Worm (Caenorhabditis elegans): Measurements from ENCODE around the gene fbxa-81.

Gene fbxa-81

DNA sequence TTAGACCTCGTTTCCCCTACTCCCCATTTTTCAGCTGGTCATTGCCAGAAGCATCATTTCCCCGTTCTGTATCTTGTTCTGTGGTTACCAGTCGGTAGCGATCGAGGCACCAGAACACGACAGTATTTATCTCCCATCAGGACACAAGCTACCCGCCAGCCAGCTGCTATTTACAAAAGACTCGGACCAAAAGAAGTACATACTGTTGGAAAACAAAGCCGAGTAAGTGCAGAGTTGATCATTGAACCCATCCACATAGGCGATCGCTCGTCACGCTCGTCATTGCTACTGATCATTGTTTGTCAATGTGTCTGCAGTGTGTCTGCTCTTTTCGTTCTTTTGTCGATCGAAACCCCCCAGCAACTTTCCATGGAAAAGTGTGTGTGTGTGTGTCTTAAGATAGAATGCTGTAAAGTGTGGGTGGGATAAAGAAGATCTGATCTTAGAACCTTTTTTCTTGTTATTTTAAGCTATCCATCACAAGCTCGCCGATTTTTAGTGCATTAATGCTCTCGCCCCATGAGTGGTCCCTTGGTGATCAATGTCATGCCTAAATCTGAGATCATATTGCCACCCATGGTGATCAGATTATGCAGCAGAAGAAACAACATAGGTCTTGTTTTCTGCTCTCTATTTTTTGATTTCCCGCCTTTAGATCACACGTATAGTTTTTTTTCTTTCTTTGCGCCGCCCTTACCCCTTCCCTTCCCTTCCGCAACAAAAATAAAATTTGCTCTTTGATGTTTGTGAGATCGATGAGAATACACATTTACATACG is 17.8 kb upstream of the fbxa-81 start:
- TF ChIP-seq nhr-77 (tag; optimal IDR thresholded peaks at IDR 0.05): no peak
- TF ChIP-seq pqm-1 (tag; optimal IDR thresholded peaks at IDR 0.05): no peak
- peak; percentile 84 for TF ChIP-seq pha-4 (tag; optimal IDR thresholded peaks at IDR 0.05)
- TF ChIP-seq fos-1 (tag; optimal IDR thresholded peaks at IDR 0.05): no peak
- TF ChIP-seq lin-39 (tag; optimal IDR thresholded peaks at IDR 0.05): peak; percentile 27

ce11 chrX:14559084-14559483 is 17.2 kb upstream of the fbxa-81 start:
- TF ChIP-seq fkh-2 (tag; optimal IDR thresholded peaks at IDR 0.05): no peak
- no peak for TF ChIP-seq nfya-1 (tag; optimal IDR thresholded peaks at IDR 0.05; ENCODE audit: insufficient read depth)
- TF ChIP-seq nhr-67 (tag; optimal IDR thresholded peaks at IDR 0.05): no peak
- no peak for TF ChIP-seq pha-4 (tag; optimal IDR thresholded peaks at IDR 0.05)
- TF ChIP-seq elt-2 (tag; optimal IDR thresholded peaks at IDR 0.05): no peak
- TF ChIP-seq elt-1 (tag; optimal IDR thresholded peaks at IDR 0.05): no peak
- TF ChIP-seq egl-5 (tag; optimal IDR thresholded peaks at IDR 0.05): no peak
- TF ChIP-seq egl-27 (tag; optimal IDR thresholded peaks at IDR 0.05): no peak
- no peak for TF ChIP-seq unc-39 (tag; optimal IDR thresholded peaks at IDR 0.05)
- TF ChIP-seq elt-3 (tag; optimal IDR thresholded peaks at IDR 0.05): no peak
- TF ChIP-seq nhr-43 (tag; optimal IDR thresholded peaks at IDR 0.05; ENCODE audit: poor library complexity, severe bottlenecking): no peak
- TF ChIP-seq lin-39 (tag; optimal IDR thresholded peaks at IDR 0.05): no peak
- TF ChIP-seq tbx-2 (tag; optimal IDR thresholded peaks at IDR 0.05): no peak

ce11 chrX:14557936-14558554 is 16.2 kb upstream of the fbxa-81 start, which contains the start of gene nhr-3:
Gene nhr-3 (plus strand): TSS chrX:14558504.
- TF ChIP-seq ceh-28 (tag; optimal IDR thresholded peaks at IDR 0.05) (peak; percentile 51), nhr-77 (tag; optimal IDR thresholded peaks at IDR 0.05) (no peak), nhr-23 (tag; optimal IDR thresholded peaks at IDR 0.05) (peak; percentile 48), nhr-67 (tag; optimal IDR thresholded peaks at IDR 0.05) (no peak), fkh-10 (GFP tag; optimal IDR thresholded peaks at IDR 0.05) (no peak), aly-2 (tag; optimal IDR thresholded peaks at IDR 0.05) (no peak), pha-4 (tag; optimal IDR thresholded peaks at IDR 0.05) (no peak), elt-1 (tag; optimal IDR thresholded peaks at IDR 0.05) (no peak), R02D3.7 (tag; optimal IDR thresholded peaks at IDR 0.05) (no peak), fkh-2 (tag; optimal IDR thresholded peaks at IDR 0.05) (no peak), snpc-4 (tag; optimal IDR thresholded peaks at IDR 0.05) (no peak), ama-1 (optimal IDR thresholded peaks at IDR 0.05) (no peak), ztf-11 (tag; optimal IDR thresholded peaks at IDR 0.05) (no peak), ceh-16 (tag; optimal IDR thresholded peaks at IDR 0.05) (no peak), egl-27 (tag; optimal IDR thresholded peaks at IDR 0.05) (no peak), nhr-25 (tag; optimal IDR thresholded peaks at IDR 0.05) (peak; percentile 58), elt-3 (tag; optimal IDR thresholded peaks at IDR 0.05) (peak in 2 of 3 experiments; percentile 27 to 53), ZK546.5 (tag; optimal IDR thresholded peaks at IDR 0.05) (no peak), lsy-12 (tag; optimal IDR thresholded peaks at IDR 0.05) (no peak), lin-39 (tag; optimal IDR thresholded peaks at IDR 0.05) (no peak), tbx-2 (tag; optimal IDR thresholded peaks at IDR 0.05) (no peak), elt-2 (tag; optimal IDR thresholded peaks at IDR 0.05) (peak; percentile 79), unc-62 (GFP tag; optimal IDR thresholded peaks at IDR 0.05) (peak; percentile 39), zag-1 (tag; optimal IDR thresholded peaks at IDR 0.05) (no peak), skn-1 (tag; optimal IDR thresholded peaks at IDR 0.05) (no peak), daf-12 (tag; optimal IDR thresholded peaks at IDR 0.05) (no peak), nhr-43 (tag; optimal IDR thresholded peaks at IDR 0.05; ENCODE audit: poor library complexity, severe bottlenecking) (no peak), hmg-11 (tag; optimal IDR thresholded peaks at IDR 0.05) (no peak), sea-2 (GFP tag; optimal IDR thresholded peaks at IDR 0.05) (no peak), ceh-82 (tag; optimal IDR thresholded peaks at IDR 0.05) (no peak), mdl-1 (tag; optimal IDR thresholded peaks at IDR 0.05) (peak; percentile 18), nhr-28 (tag; optimal IDR thresholded peaks at IDR 0.05) (no peak), pqm-1 (tag; optimal IDR thresholded peaks at IDR 0.05) (peak; percentile 79), jun-1 (tag; optimal IDR thresholded peaks at IDR 0.05) (no peak), egl-5 (tag; optimal IDR thresholded peaks at IDR 0.05) (no peak)

All from whole organism, L3 larva.